Worm (Caenorhabditis elegans): ENCODE results near the gene molo-1.

Gene molo-1

ce11 chrIII:5601999-5602398 is 28.2 kb downstream of the molo-1 start (continued):
- peak; percentile 70 for TF ChIP-seq D2030.7 (GFP tag; IDR thresholded peaks at IDR 0.05)
- TF ChIP-seq gei-17 (GFP tag; optimal IDR thresholded peaks at IDR 0.05): no peak
- TF ChIP-seq lsl-1 (GFP tag; optimal IDR thresholded peaks at IDR 0.05): peak; percentile 78
- TF ChIP-seq madf-8 (GFP tag; conservative IDR thresholded peaks at IDR 0.05): peak; percentile 19; the same call in 1 of the 2 replicates
- peak; percentile 71 for TF ChIP-seq ztf-22 (GFP tag; optimal IDR thresholded peaks at IDR 0.05)
- TF ChIP-seq ccch-3 (GFP tag; optimal IDR thresholded peaks at IDR 0.05): no peak
- peak; percentile 87 for TF ChIP-seq mes-4 (tag; optimal IDR thresholded peaks at IDR 0.05)
- TF ChIP-seq die-1 (tag; optimal IDR thresholded peaks at IDR 0.05): peak; percentile 88
- peak; percentile 77 for TF ChIP-seq ztf-18 (tag; optimal IDR thresholded peaks at IDR 0.05)
- no peak for TF ChIP-seq hlh-26 (GFP tag; conservative IDR thresholded peaks at IDR 0.05)
- TF ChIP-seq B0035.1 (tag; optimal IDR thresholded peaks at IDR 0.05): peak; percentile 36
- no peak for TF ChIP-seq lag-1 (GFP tag; IDR thresholded peaks at IDR 0.05)
- TF ChIP-seq hsf-1 (GFP tag; IDR thresholded peaks at IDR 0.05): peak; percentile 33; the same call in 1 of the 2 replicates
- TF ChIP-seq ekl-4 (GFP tag; IDR thresholded peaks at IDR 0.05): peak; percentile 77; the same call in 1 of the 2 replicates
- TF ChIP-seq tlf-1 (GFP tag; optimal IDR thresholded peaks at IDR 0.05): peak; percentile 74
- TF ChIP-seq nhr-90 (tag; optimal IDR thresholded peaks at IDR 0.05): peak; percentile 92
- no peak for TF ChIP-seq sdz-38 (tag; optimal IDR thresholded peaks at IDR 0.05)
- TF ChIP-seq ama-1 (optimal IDR thresholded peaks at IDR 0.05): no peak
- peak; percentile 26 to 83 for TF ChIP-seq ama-1 (GFP tag; optimal IDR thresholded peaks at IDR 0.05)
- peak; percentile 81 for TF ChIP-seq F10E7.11 (tag; optimal IDR thresholded peaks at IDR 0.05)
- TF ChIP-seq T26A5.8 (tag; optimal IDR thresholded peaks at IDR 0.05): peak; percentile 76
- TF ChIP-seq ztf-25 (GFP tag; IDR thresholded peaks at IDR 0.05): no peak; the same call in 1 of the 2 replicates
- TF ChIP-seq cebp-1 (GFP tag; IDR thresholded peaks at IDR 0.05): 0 out of 2 replicates have a peak, but pooled peaks have one; percentile 48
- TF ChIP-seq cebp-1 (tag; optimal IDR thresholded peaks at IDR 0.05): peak; percentile 76
- no peak for TF ChIP-seq Y79H2A.3 (GFP tag; conservative IDR thresholded peaks at IDR 0.05)
- TF ChIP-seq egrh-3 (GFP tag; IDR thresholded peaks at IDR 0.05): 0 out of 2 replicates have a peak, but pooled peaks have one; percentile 21
- TF ChIP-seq ceh-91 (GFP tag; IDR thresholded peaks at IDR 0.05): peak; percentile 47
- peak; percentile 87 for TF ChIP-seq T07F8.4 (tag; optimal IDR thresholded peaks at IDR 0.05)
- no peak for TF ChIP-seq F55B11.4 (tag; optimal IDR thresholded peaks at IDR 0.05; ENCODE audit: borderline replicate concordance, insufficient read depth)
- peak; percentile 77 for TF ChIP-seq hrde-1 (tag; optimal IDR thresholded peaks at IDR 0.05; ENCODE audit: borderline replicate concordance)
- TF ChIP-seq dpl-1 (GFP tag; optimal IDR thresholded peaks at IDR 0.05): no peak
- peak; percentile 77 to 91 for TF ChIP-seq rec-8 (tag; optimal IDR thresholded peaks at IDR 0.05)
- peak; percentile 83 for TF ChIP-seq madf-10 (tag; optimal IDR thresholded peaks at IDR 0.05)
- TF ChIP-seq ztf-6 (GFP tag; IDR thresholded peaks at IDR 0.05): 0 out of 2 replicates have a peak, but pooled peaks have one; percentile 31
- TF ChIP-seq F37B4.10 (GFP tag; IDR thresholded peaks at IDR 0.05): 0 out of 2 replicates have a peak, but pooled peaks have one; percentile 71
- TF ChIP-seq egl-44 (GFP tag; IDR thresholded peaks at IDR 0.05): peak; percentile 82; the same call in 1 of the 2 replicates

- TF ChIP-seq ztf-3 (GFP tag; optimal IDR thresholded peaks at IDR 0.05) (no peak), snpc-3.4 (tag; optimal IDR thresholded peaks at IDR 0.05) (no peak), F52B5.7 (tag; optimal IDR thresholded peaks at IDR 0.05) (no peak), lin-26 (GFP tag; IDR thresholded peaks at IDR 0.05) (no peak), atf-7 (tag; optimal IDR thresholded peaks at IDR 0.05) (no peak), nfya-1 (tag; optimal IDR thresholded peaks at IDR 0.05; ENCODE audit: borderline replicate concordance, insufficient read depth) (no peak), F10E7.11 (tag; optimal IDR thresholded peaks at IDR 0.05) (no peak), Y67H2A.10 (GFP tag; conservative IDR thresholded peaks at IDR 0.05) (no peak; the same call in 1 of the 2 replicates), ZK185.1 (tag; optimal IDR thresholded peaks at IDR 0.05; ENCODE audit: poor library complexity, severe bottlenecking) (peak; percentile 28), snpc-1.3 (tag; optimal IDR thresholded peaks at IDR 0.05; ENCODE audit: insufficient read depth) (no peak), egrh-3 (GFP tag; IDR thresholded peaks at IDR 0.05) (no peak), bed-1 (GFP tag; IDR thresholded peaks at IDR 0.05) (no peak), bed-2 (GFP tag; IDR thresholded peaks at IDR 0.05) (no peak; the same call in 1 of the 2 replicates), die-1 (tag; optimal IDR thresholded peaks at IDR 0.05) (no peak), ceh-91 (GFP tag; IDR thresholded peaks at IDR 0.05) (no peak), C17E4.6 (GFP tag; IDR thresholded peaks at IDR 0.05) (no peak)
These were observed 29.7 kb downstream of the molo-1 start, which contains the start of gene madf-11 for ce11 chrIII:5603439-5603986. Gene madf-11, minus strand, starts transcription at chrIII:5603489.

Measured in whole organism, young adult.